Fruit fly (Drosophila melanogaster) whole organism, wandering third instar larva: Measurements from ENCODE around the gene fbp.

Experiments
- Abd-B ChIP-seq: fragments of >200 bp; optimal IDR thresholded peaks from 2 replicates; lab custom pipeline; 2017; ENCODE audit warnings: missing biosample characterization, missing genetic modification characterization
- CG32264 ChIP-seq: fragments of 200-800 bp; sonication (Bioruptor generic); optimal IDR thresholded peaks from 2 replicates; lab custom pipeline; 2016; ENCODE audit warnings: missing biosample characterization, missing genetic modification characterization
- CG9705 ChIP-seq: fragments of 200-800 bp; sonication (Bioruptor generic); optimal IDR thresholded peaks from 2 replicates; lab custom pipeline; 2018; ENCODE audit warnings: missing biosample characterization, mild to moderate bottlenecking, missing genetic modification characterization
- Dfd ChIP-seq: fragments of >200 bp; optimal IDR thresholded peaks from 2 replicates; lab custom pipeline; 2017; ENCODE audit warnings: missing biosample characterization, missing genetic modification characterization
- Dif ChIP-seq: fragments of 200-275, 200-300 bp; sonication (Bioruptor generic); optimal IDR thresholded peaks from 2 replicates; lab custom pipeline; 2018; ENCODE audit warnings: missing biosample characterization, missing genetic modification characterization; ENCODE audit not compliant: partially characterized antibody
- HLH106 ChIP-seq: fragments of 200-800 bp; optimal IDR thresholded peaks from 3 replicates; lab custom pipeline; 2019; ENCODE audit warnings: missing biosample characterization, mild to moderate bottlenecking, missing genetic modification characterization, moderate library complexity
- Hnf4 ChIP-seq: fragments of 200-800 bp; sonication (Bioruptor generic); optimal IDR thresholded peaks from 2 replicates; lab custom pipeline; 2016; ENCODE audit warnings: missing biosample characterization, mild to moderate bottlenecking, missing genetic modification characterization
- Hr83 ChIP-seq: fragments of 200-300 bp; sonication (Bioruptor generic); optimal IDR thresholded peaks from 2 replicates; lab custom pipeline; 2016; ENCODE audit warnings: missing biosample characterization, mild to moderate bottlenecking, missing genetic modification characterization, moderate library complexity; ENCODE audit not compliant: poor library complexity, severe bottlenecking
- Mio ChIP-seq: sonication (Bioruptor generic); optimal IDR thresholded peaks from 2 replicates; lab custom pipeline; 2016; ENCODE audit warnings: missing biosample characterization, missing genetic modification characterization
- Myc ChIP-seq: fragments of >200 bp; optimal IDR thresholded peaks from 2 replicates; lab custom pipeline; 2017
- N ChIP-seq: fragments of >200 bp; optimal IDR thresholded peaks from 2 replicates; lab custom pipeline; 2018; ENCODE audit warnings: missing biosample characterization, missing external identifiers, missing genetic modification characterization
- OdsH ChIP-seq: fragments of 200-800 bp; sonication (Bioruptor generic); optimal IDR thresholded peaks from 2 replicates; lab custom pipeline; 2016; ENCODE audit warnings: missing biosample characterization, mild to moderate bottlenecking, missing genetic modification characterization
- Rel ChIP-seq, 2 experiments: fragments of 200-800 bp; sonication (Bioruptor generic) in 1 of 2; optimal IDR thresholded peaks; 2 replicates in 1 of 2; 3 replicates in 1 of 2; lab custom pipeline; 2016 to 2019; ENCODE audit warnings: mild to moderate bottlenecking in 2 of 2, missing biosample characterization in 2 of 2, missing genetic modification characterization in 2 of 2, moderate library complexity in 1 of 2
- Sp1 ChIP-seq: fragments of 200-800 bp; sonication (Bioruptor generic); optimal IDR thresholded peaks from 3 replicates; lab custom pipeline; 2019; ENCODE audit warnings: missing biosample characterization, mild to moderate bottlenecking, missing genetic modification characterization, moderate library complexity
- Vsx2 ChIP-seq: fragments of 200-300, 225-300 bp; sonication (Bioruptor generic); optimal IDR thresholded peaks from 2 replicates; lab custom pipeline; 2018; ENCODE audit warnings: missing biosample characterization, missing genetic modification characterization; ENCODE audit not compliant: partially characterized antibody
- brk ChIP-seq: fragments of 200-800 bp; sonication (Bioruptor generic); optimal IDR thresholded peaks from 2 replicates; lab custom pipeline; 2016; ENCODE audit warnings: missing biosample characterization, mild to moderate bottlenecking, missing genetic modification characterization
- dl ChIP-seq, 2 experiments: fragments of 175-275, 200-275 bp in 1 of 2; fragments of 200-275 bp in 1 of 2; sonication (Bioruptor generic); optimal IDR thresholded peaks; lab custom pipeline; 2018; ENCODE audit warnings: mild to moderate bottlenecking in 2 of 2, missing biosample characterization in 2 of 2, missing genetic modification characterization in 2 of 2, moderate library complexity in 2 of 2; ENCODE audit not compliant: partially characterized antibody in 2 of 2, insufficient read depth in 1 of 2
- dmrt93B ChIP-seq: fragments of 200-800 bp; sonication (Bioruptor generic); optimal IDR thresholded peaks from 2 replicates; lab custom pipeline; 2018; ENCODE audit warnings: missing biosample characterization, mild to moderate bottlenecking, missing genetic modification characterization
- ey ChIP-seq: fragments of 200-800 bp; sonication (Bioruptor generic); optimal IDR thresholded peaks from 2 replicates; lab custom pipeline; 2016; ENCODE audit warnings: missing biosample characterization, missing genetic modification characterization
- foxo ChIP-seq, 2 experiments: fragments of 200-800 bp; sonication (Bioruptor generic); optimal IDR thresholded peaks; 2 replicates in 1 of 2; 3 replicates in 1 of 2; lab custom pipeline; 2016 to 2017; ENCODE audit warnings: missing biosample characterization in 2 of 2, missing genetic modification characterization in 2 of 2
- fru ChIP-seq: fragments of 200-800 bp; sonication (Bioruptor generic); optimal IDR thresholded peaks from 3 replicates; lab custom pipeline; 2016; ENCODE audit warnings: missing biosample characterization, mild to moderate bottlenecking, missing genetic modification characterization
- h ChIP-seq: fragments of 200-800 bp; sonication (Bioruptor generic); optimal IDR thresholded peaks from 3 replicates; lab custom pipeline; 2016; ENCODE audit warnings: missing biosample characterization, mild to moderate bottlenecking, missing genetic modification characterization
- jim ChIP-seq: fragments of 175-275, 200-325 bp; sonication (Bioruptor generic); optimal IDR thresholded peaks from 2 replicates; lab custom pipeline; 2016; ENCODE audit warnings: missing biosample characterization, mild to moderate bottlenecking, missing genetic modification characterization
- pan ChIP-seq: fragments of >200 bp; optimal IDR thresholded peaks from 2 replicates; lab custom pipeline; 2017
- rgr ChIP-seq: fragments of 200-800 bp; sonication (Bioruptor generic); optimal IDR thresholded peaks from 3 replicates; lab custom pipeline; 2016; ENCODE audit warnings: missing biosample characterization, mild to moderate bottlenecking, missing genetic modification characterization
- sage ChIP-seq: fragments of 200-800 bp; sonication (Bioruptor generic); optimal IDR thresholded peaks from 2 replicates; lab custom pipeline; 2016; ENCODE audit warnings: missing biosample characterization, mild to moderate bottlenecking, missing genetic modification characterization
- sv ChIP-seq: fragments of 200-800 bp; sonication (Bioruptor generic); optimal IDR thresholded peaks from 3 replicates; lab custom pipeline; 2016; ENCODE audit warnings: missing biosample characterization, missing genetic modification characterization
- tai ChIP-seq: sonication (Bioruptor generic); optimal IDR thresholded peaks from 2 replicates; lab custom pipeline; 2016; ENCODE audit warnings: missing biosample characterization, missing genetic modification characterization
- woc ChIP-seq: sonication (Bioruptor generic); optimal IDR thresholded peaks from 2 replicates; lab custom pipeline; 2016; ENCODE audit warnings: missing biosample characterization, mild to moderate bottlenecking, missing genetic modification characterization

The fbp gene

DNA sequence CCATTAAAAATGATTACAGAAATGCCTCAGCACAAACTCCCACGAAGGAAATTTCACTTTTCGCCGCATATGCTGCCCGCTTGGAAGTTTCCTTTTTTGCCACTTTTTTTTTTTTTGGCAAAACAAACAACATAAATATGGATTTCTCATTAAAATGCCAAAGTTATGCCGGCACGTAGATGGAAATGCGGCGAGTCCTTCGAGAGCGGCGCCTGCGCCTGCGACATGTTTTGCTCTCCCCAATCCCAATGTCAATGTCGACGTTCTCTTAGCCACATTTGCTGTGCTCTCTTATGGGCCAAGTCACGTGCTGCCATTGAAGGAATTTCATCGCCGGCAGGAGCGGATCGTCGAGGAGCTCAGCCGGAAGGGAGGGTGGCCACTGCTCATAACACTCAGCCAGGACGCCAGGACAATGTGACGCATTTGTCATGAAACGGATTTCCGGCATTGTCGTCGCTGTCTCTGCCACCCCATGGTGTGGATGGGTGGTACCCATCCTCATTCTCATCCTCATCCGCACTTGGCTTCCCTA is 45.6 kb upstream of the fbp start:
- no peak for TF ChIP-seq dl (GFP tag; optimal IDR thresholded peaks at IDR 0.05; lab: Kevin White, UChicago; ENCODE audit: insufficient read depth in 1 of 2, partially characterized antibody in 2 of 2)
- TF ChIP-seq jim = no peak
- no peak for TF ChIP-seq Myc (lab: Kevin White, UChicago)
- no peak for TF ChIP-seq Hr83 (GFP tag; lab: Kevin White, UChicago)
- no peak for TF ChIP-seq Vsx2
- TF ChIP-seq N (GFP tag; lab: Kevin White, UChicago) = no peak
- TF ChIP-seq h = no peak

DNA sequence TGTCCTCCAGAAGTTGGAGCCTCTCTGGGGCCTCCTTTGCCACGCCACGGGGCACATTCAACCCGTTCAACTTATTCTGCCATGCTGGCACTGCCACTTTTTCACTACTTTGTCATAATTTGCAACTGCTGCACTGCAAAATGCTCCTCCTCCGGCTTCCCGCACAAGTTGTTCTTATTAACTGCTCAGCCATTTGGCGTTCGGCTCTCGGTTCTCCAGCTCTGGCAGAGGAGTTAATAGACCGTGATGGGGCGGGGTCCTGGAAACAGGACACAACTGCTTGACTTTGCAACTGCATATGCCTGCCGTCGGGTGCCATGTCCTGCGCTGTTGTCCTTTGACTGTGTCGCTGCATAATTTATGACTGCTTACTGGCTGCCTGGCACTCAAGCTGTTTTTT is 41.1 kb upstream of the fbp start:
- TF ChIP-seq brk (GFP tag; lab: Kevin White, UChicago) (no peak), Myc (lab: Kevin White, UChicago) (no peak), OdsH (GFP tag; lab: Kevin White, UChicago) (no peak), fru (GFP tag; lab: Kevin White, UChicago) (no peak), sage (no peak), jim (no peak), Dif (GFP tag; lab: Kevin White, UChicago) (no peak), Rel (GFP tag; optimal IDR thresholded peaks at IDR 0.05; lab: Kevin White, UChicago) (no peak), Rel (tag; optimal IDR thresholded peaks at IDR 0.05; lab: Kevin White, UChicago) (no peak), dmrt93B (GFP tag; lab: Kevin White, UChicago) (no peak), foxo (GFP tag; optimal IDR thresholded peaks at IDR 0.05; lab: Kevin White, UChicago) (no peak), Abd-B (GFP tag; lab: Kevin White, UChicago) (no peak), sv (no peak), tai (no peak), N (GFP tag; lab: Kevin White, UChicago) (no peak)

DNA sequence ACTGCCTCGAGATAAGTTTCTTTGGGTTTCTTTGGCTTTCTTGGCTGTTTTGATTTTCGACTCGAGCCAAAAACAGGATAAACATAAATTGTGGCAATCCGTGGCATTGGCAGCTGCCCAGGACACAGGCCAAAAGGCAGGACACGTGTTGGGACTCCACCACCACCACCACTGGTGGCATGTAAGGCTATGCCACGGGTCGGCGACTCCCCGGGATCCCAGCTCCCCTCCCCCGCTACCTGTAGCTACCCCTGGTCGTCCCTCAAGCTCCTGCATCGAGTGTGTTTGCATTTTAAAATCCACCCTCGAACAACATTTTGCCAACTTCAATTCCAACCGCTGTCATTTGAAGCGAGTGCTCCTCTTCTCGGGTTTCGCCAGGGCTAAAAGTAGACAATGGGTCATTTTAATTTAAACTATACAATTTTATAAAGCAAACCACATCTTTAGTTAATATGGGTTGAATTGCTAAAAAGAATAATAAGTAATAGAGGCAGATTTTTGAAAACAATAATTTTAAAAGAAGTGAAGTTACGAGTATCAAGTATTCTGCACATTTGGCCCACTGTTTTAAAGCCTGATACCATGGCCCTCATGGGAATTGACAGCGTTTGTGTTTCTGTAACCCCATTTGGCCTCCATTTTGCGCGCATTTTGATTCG is 38.1 kb upstream of the fbp start:
- TF ChIP-seq dmrt93B (GFP tag; lab: Kevin White, UChicago) (no peak), ey (peak; percentile 33), rgr (GFP tag; lab: Kevin White, UChicago) (peak; percentile 24), fru (GFP tag; lab: Kevin White, UChicago) (peak; percentile 34), OdsH (GFP tag; lab: Kevin White, UChicago) (peak; percentile 35), pan (lab: Kevin White, UChicago) (no peak), CG9705 (GFP tag; lab: Kevin White, UChicago) (no peak), Hnf4 (GFP tag; lab: Kevin White, UChicago) (peak; percentile 17), foxo (GFP tag; optimal IDR thresholded peaks at IDR 0.05; lab: Kevin White, UChicago) (peak in 1 of 2 experiments; percentile 34), jim (no peak), sv (no peak), CG32264 (GFP tag; lab: Kevin White, UChicago) (no peak), h (peak; percentile 5), Hr83 (GFP tag; lab: Kevin White, UChicago) (no peak), Vsx2 (no peak), Rel (GFP tag; optimal IDR thresholded peaks at IDR 0.05; lab: Kevin White, UChicago) (no peak), Rel (tag; optimal IDR thresholded peaks at IDR 0.05; lab: Kevin White, UChicago) (no peak)

DNA sequence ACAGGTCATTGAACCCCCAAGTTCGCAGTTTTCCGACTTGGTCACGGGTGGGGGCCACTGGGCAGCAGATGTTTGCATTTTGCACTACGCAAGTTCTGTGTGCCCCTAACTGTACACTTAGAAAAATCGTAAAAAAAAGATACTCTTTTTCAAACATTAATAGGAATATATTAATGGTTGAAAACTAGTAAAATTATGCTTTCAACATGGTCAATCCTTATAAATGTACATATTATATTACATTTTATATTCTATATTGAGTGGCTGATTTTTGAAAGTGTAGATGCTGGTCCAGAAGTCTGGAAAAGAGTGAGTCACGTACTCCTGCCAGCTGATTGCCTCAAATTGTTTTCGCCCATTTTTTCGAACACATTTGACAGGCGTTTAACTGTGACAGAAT is 36.8 kb upstream of the fbp start:
- TF ChIP-seq dl (GFP tag; optimal IDR thresholded peaks at IDR 0.05; lab: Kevin White, UChicago; ENCODE audit: insufficient read depth in 1 of 2, partially characterized antibody in 2 of 2) = no peak
- no peak for TF ChIP-seq woc

DNA sequence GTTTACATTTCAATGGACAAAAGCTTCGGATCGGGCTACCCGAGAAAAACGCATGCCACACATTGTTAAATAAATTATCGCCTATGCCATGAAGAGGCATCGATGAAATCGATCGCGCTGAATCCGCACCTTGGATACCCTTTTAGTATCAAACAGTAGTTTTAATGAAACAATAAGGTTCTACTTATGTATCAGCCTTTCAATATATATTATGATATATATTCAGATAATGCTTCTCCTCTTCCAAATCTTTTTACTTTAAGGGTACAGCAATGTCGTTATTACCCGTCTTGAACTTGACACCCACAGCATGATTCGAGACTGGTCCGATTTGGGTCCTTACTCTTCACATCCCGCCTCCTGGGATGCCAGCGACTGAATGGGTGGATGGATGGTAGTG is 36.0 kb upstream of the fbp start:
- TF ChIP-seq tai (no peak), jim (no peak), Mio (GFP tag; lab: Kevin White, UChicago) (no peak), woc (peak; percentile 22), fru (GFP tag; lab: Kevin White, UChicago) (peak; percentile 21), OdsH (GFP tag; lab: Kevin White, UChicago) (peak; percentile 23), Hnf4 (GFP tag; lab: Kevin White, UChicago) (no peak), h (peak; percentile 23), dmrt93B (GFP tag; lab: Kevin White, UChicago) (no peak), pan (lab: Kevin White, UChicago) (no peak), brk (GFP tag; lab: Kevin White, UChicago) (no peak), ey (no peak), HLH106 (tag; lab: Kevin White, UChicago) (peak; percentile 38), Dfd (no peak), foxo (GFP tag; optimal IDR thresholded peaks at IDR 0.05; lab: Kevin White, UChicago) (peak in 1 of 2 experiments; percentile 28), CG9705 (GFP tag; lab: Kevin White, UChicago) (no peak), sv (no peak), Abd-B (GFP tag; lab: Kevin White, UChicago) (no peak), dl (GFP tag; optimal IDR thresholded peaks at IDR 0.05; lab: Kevin White, UChicago; ENCODE audit: insufficient read depth in 1 of 2, partially characterized antibody in 2 of 2) (no peak), Sp1 (GFP tag; lab: Kevin White, UChicago) (peak; percentile 5)
